Worm (Caenorhabditis elegans): ENCODE results near the gene C16D2.3.

The C16D2.3 gene

DNA sequence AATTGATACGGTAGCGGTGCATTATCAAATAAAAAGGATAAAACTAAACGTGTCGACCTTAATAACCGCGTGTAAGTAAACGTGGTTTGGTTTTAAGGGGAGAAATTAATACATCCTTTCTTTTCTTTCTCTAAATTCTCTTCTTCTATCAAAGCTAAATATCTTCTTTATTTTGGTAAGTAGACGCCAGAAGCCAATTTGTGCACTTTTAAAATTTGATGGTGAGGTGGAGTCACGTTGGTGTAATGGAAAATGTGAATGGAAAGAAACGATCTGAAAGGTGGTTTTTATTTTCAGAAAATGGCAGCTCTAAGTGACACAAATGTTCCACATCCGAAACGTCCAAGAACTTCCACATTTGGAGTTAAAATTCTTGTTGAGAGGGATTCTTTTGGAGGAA lies 37.1 kb upstream of the C16D2.3 start, which contains the start of gene T24H10.5:
Gene T24H10.5, plus strand, starts transcription at position 301 of the 400 bp plus-strand sequence.
- TF ChIP-seq elt-1 (tag; optimal IDR thresholded peaks at IDR 0.05) (no peak), ztf-4 (tag; optimal IDR thresholded peaks at IDR 0.05) (no peak), nhr-237 (tag; optimal IDR thresholded peaks at IDR 0.05) (no peak), lin-13 (GFP tag; optimal IDR thresholded peaks at IDR 0.05) (no peak), sma-3 (GFP tag; optimal IDR thresholded peaks at IDR 0.05) (no peak), nhr-21 (tag; optimal IDR thresholded peaks at IDR 0.05) (no peak), zag-1 (tag; optimal IDR thresholded peaks at IDR 0.05) (no peak), crh-2 (tag; optimal IDR thresholded peaks at IDR 0.05) (no peak), lin-11 (tag; optimal IDR thresholded peaks at IDR 0.05) (no peak), lsy-2 (tag; optimal IDR thresholded peaks at IDR 0.05) (no peak), ZK546.5 (tag; optimal IDR thresholded peaks at IDR 0.05) (no peak), alr-1 (tag; optimal IDR thresholded peaks at IDR 0.05) (no peak), nhr-10 (tag; optimal IDR thresholded peaks at IDR 0.05) (no peak), C34F6.9 (tag; optimal IDR thresholded peaks at IDR 0.05) (no peak), skn-1 (tag; optimal IDR thresholded peaks at IDR 0.05) (no peak), gmeb-1 (tag; optimal IDR thresholded peaks at IDR 0.05) (no peak), nhr-25 (tag; optimal IDR thresholded peaks at IDR 0.05) (no peak), nhr-129 (tag; optimal IDR thresholded peaks at IDR 0.05) (no peak), unc-39 (tag; optimal IDR thresholded peaks at IDR 0.05) (no peak), dmd-4 (tag; optimal IDR thresholded peaks at IDR 0.05) (no peak)

DNA sequence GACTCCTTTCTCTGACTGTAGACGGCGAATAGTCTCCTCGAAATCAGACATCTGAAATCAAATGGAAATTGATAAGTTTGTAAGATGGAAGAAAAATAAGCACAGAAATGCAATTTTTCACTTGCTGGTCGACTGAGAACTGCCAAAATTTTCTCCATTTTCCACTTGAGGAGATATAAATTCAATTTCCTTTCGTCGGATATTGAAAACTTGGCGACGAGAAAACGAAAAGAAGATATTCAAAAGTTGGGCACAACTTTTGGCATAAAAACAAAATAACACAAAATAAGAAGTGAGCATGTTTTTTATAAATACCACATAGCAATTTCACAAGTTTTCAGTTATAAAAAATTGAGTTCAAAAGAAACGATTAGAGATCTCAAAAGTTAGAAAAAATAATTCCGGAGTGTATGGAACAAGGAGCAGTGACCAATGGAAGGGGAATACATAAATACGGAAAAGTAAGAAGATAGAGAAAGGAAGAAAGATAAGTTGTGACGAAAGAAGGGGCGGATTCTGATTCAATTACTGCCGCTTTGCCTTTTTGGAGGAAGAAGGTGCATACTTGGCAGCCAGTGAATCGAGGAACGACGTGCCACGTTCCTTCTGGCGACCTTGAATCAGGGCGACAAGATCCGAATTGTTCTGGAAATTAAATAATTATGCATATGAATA lies 30.7 kb upstream of the C16D2.3 start, which contains the start of gene dyrb-1:
Gene dyrb-1, minus strand, starts transcription at position 51 of the 675 bp plus-strand sequence.
- TF ChIP-seq ceh-82 (tag; optimal IDR thresholded peaks at IDR 0.05) = no peak
- no peak for TF ChIP-seq elt-1 (tag; optimal IDR thresholded peaks at IDR 0.05)
- TF ChIP-seq aly-2 (tag; optimal IDR thresholded peaks at IDR 0.05) = no peak
- TF ChIP-seq unc-62 (GFP tag; optimal IDR thresholded peaks at IDR 0.05) = no peak
- TF ChIP-seq sem-4 (tag; optimal IDR thresholded peaks at IDR 0.05) = no peak
- TF ChIP-seq crh-2 (tag; optimal IDR thresholded peaks at IDR 0.05) = no peak
- no peak for TF ChIP-seq nhr-129 (tag; optimal IDR thresholded peaks at IDR 0.05)
- no peak for TF ChIP-seq sma-3 (GFP tag; optimal IDR thresholded peaks at IDR 0.05)

DNA sequence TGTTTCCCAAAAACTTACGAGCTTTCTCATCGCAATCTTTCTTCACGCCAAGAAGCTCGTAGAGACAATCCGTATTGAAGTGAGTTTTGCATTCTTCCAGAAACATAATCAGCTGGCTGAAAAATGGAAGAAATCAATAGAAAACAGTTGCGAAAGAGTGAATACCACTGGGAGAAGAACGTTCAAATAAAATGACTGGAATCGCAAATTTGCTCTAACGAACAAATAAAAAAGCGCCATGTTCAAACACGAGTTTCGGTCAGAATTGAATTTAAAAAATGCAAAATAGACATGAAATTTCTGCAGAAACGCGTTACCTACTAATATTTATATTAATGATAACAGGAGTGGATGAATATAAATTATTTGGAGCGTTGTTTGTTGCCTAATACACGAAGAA lies 29.5 kb upstream of the C16D2.3 start, which contains the start of gene dnj-23:
Gene dnj-23, minus strand, starts transcription at position 158 of the 400 bp plus-strand sequence.
- peak; percentile 79 for TF ChIP-seq gmeb-1 (tag; optimal IDR thresholded peaks at IDR 0.05)
- no peak for TF ChIP-seq sem-4 (tag; optimal IDR thresholded peaks at IDR 0.05)
- no peak for TF ChIP-seq aly-2 (tag; optimal IDR thresholded peaks at IDR 0.05)
- TF ChIP-seq Y55F3AM.14 (GFP tag; optimal IDR thresholded peaks at IDR 0.05) = no peak
- no peak for TF ChIP-seq sma-3 (GFP tag; optimal IDR thresholded peaks at IDR 0.05)
- no peak for TF ChIP-seq nhr-6 (tag; optimal IDR thresholded peaks at IDR 0.05)
- no peak for TF ChIP-seq unc-39 (tag; optimal IDR thresholded peaks at IDR 0.05)
- TF ChIP-seq unc-55 (GFP tag; optimal IDR thresholded peaks at IDR 0.05) = peak; percentile 63
- TF ChIP-seq nhr-237 (tag; optimal IDR thresholded peaks at IDR 0.05) = no peak
- peak; percentile 1 for TF ChIP-seq fos-1 (tag; optimal IDR thresholded peaks at IDR 0.05)
- TF ChIP-seq nhr-21 (tag; optimal IDR thresholded peaks at IDR 0.05) = no peak
- TF ChIP-seq ZK546.5 (tag; optimal IDR thresholded peaks at IDR 0.05) = no peak
- no peak for TF ChIP-seq egl-27 (tag; optimal IDR thresholded peaks at IDR 0.05)
- no peak for TF ChIP-seq ceh-16 (tag; optimal IDR thresholded peaks at IDR 0.05)
- TF ChIP-seq lin-11 (tag; optimal IDR thresholded peaks at IDR 0.05) = no peak
- no peak for TF ChIP-seq sma-9 (GFP tag; optimal IDR thresholded peaks at IDR 0.05)
- no peak for TF ChIP-seq sma-9 (tag; optimal IDR thresholded peaks at IDR 0.05)
- TF ChIP-seq lsy-2 (tag; optimal IDR thresholded peaks at IDR 0.05) = peak in 1 of 2 experiments; percentile 41
- peak; percentile 25 for TF ChIP-seq nhr-129 (tag; optimal IDR thresholded peaks at IDR 0.05)
- no peak for TF ChIP-seq lin-39 (tag; optimal IDR thresholded peaks at IDR 0.05)
- TF ChIP-seq alr-1 (tag; optimal IDR thresholded peaks at IDR 0.05) = no peak
- TF ChIP-seq nhr-10 (tag; optimal IDR thresholded peaks at IDR 0.05) = no peak
- TF ChIP-seq unc-62 (GFP tag; optimal IDR thresholded peaks at IDR 0.05) = no peak
- no peak for TF ChIP-seq snpc-4 (tag; optimal IDR thresholded peaks at IDR 0.05)
- no peak for TF ChIP-seq lin-13 (GFP tag; optimal IDR thresholded peaks at IDR 0.05)
- TF ChIP-seq F13H6.1 (tag; optimal IDR thresholded peaks at IDR 0.05) = no peak
- no peak for TF ChIP-seq ceh-82 (tag; optimal IDR thresholded peaks at IDR 0.05)
- TF ChIP-seq mdl-1 (tag; optimal IDR thresholded peaks at IDR 0.05) = no peak
- TF ChIP-seq R02D3.7 (tag; optimal IDR thresholded peaks at IDR 0.05) = no peak
- peak; percentile 47 for TF ChIP-seq C34F6.9 (tag; optimal IDR thresholded peaks at IDR 0.05)
- peak; percentile 22 for TF ChIP-seq crh-2 (tag; optimal IDR thresholded peaks at IDR 0.05)
- no peak for TF ChIP-seq mbf-1 (tag; optimal IDR thresholded peaks at IDR 0.05)
- no peak for TF ChIP-seq zag-1 (tag; optimal IDR thresholded peaks at IDR 0.05)
- no peak for TF ChIP-seq blmp-1 (tag; optimal IDR thresholded peaks at IDR 0.05; ENCODE audit: insufficient read depth)
- TF ChIP-seq nhr-12 (tag; optimal IDR thresholded peaks at IDR 0.05) = no peak
- TF ChIP-seq dmd-4 (tag; optimal IDR thresholded peaks at IDR 0.05) = no peak
